Fruit fly (Drosophila melanogaster) whole organism, embryonic: Measurements from ENCODE around the gene miple2.

Experiments used
- Adf1 ChIP-seq: fragments of 200-800 bp; sonication (Bioruptor generic); IDR thresholded peaks from 2 replicates; pipeline ENCODE4 v1.3.6; 2022; ENCODE audit warnings: missing biosample characterization, missing genetic modification characterization
- B-H1 ChIP-seq: fragments of 200-800 bp; sonication (Bioruptor generic); IDR thresholded peaks from 3 replicates; pipeline ENCODE4 v1.3.6; 2022; ENCODE audit warnings: missing biosample characterization, missing genetic modification characterization
- Blimp-1 ChIP-seq: fragments of 200-800 bp; sonication (Bioruptor generic); optimal IDR thresholded peaks from 3 replicates; lab custom pipeline; 2018; ENCODE audit warnings: missing biosample characterization, missing genetic modification characterization, mild to moderate bottlenecking, moderate library complexity, missing genetic modification reagents
- CG1024 ChIP-seq: fragments of 200-800 bp; sonication (Bioruptor generic); IDR thresholded peaks from 2 replicates; pipeline ENCODE4 v1.3.6; 2022; ENCODE audit warnings: missing biosample characterization, missing genetic modification characterization
- CG10321 ChIP-seq: fragments of 200-800 bp; sonication (Bioruptor generic); IDR thresholded peaks from 2 replicates; pipeline ENCODE4 v1.3.6; 2022; ENCODE audit warnings: missing biosample characterization, missing genetic modification characterization
- CG10366 ChIP-seq: fragments of 200-800 bp; sonication (Bioruptor generic); IDR thresholded peaks from 2 replicates; pipeline ENCODE4 v1.3.6; 2022; ENCODE audit warnings: missing biosample characterization, missing genetic modification characterization
- CG11456 ChIP-seq: fragments of 200-800 bp; sonication (Bioruptor generic); IDR thresholded peaks from 3 replicates; pipeline ENCODE4 v1.3.6; 2022; ENCODE audit warnings: missing biosample characterization, missing genetic modification characterization
- CG15011 ChIP-seq: fragments of 200-800 bp; sonication (Bioruptor generic); optimal IDR thresholded peaks from 3 replicates; lab custom pipeline; 2018; ENCODE audit warnings: missing biosample characterization, mild to moderate bottlenecking, missing genetic modification characterization
- CG15269 ChIP-seq: fragments of 200-800 bp; sonication (Bioruptor generic); optimal IDR thresholded peaks from 2 replicates; lab custom pipeline; 2018; ENCODE audit warnings: missing biosample characterization, mild to moderate bottlenecking, missing genetic modification characterization, moderate library complexity
- CG15514 ChIP-seq: fragments of 200-800 bp; sonication (Bioruptor generic); optimal IDR thresholded peaks from 3 replicates; lab custom pipeline; 2017; ENCODE audit warnings: missing biosample characterization, missing genetic modification characterization, mild to moderate bottlenecking, moderate library complexity, missing genetic modification reagents
- CG17186 ChIP-seq: fragments of 200-800 bp; sonication (Bioruptor generic); optimal IDR thresholded peaks from 3 replicates; lab custom pipeline; 2017; ENCODE audit warnings: missing biosample characterization, missing genetic modification reagents, missing genetic modification characterization
- CG2875 ChIP-seq: fragments of 200-800 bp; sonication (Bioruptor generic); optimal IDR thresholded peaks from 2 replicates; lab custom pipeline; 2017; ENCODE audit warnings: missing biosample characterization, mild to moderate bottlenecking, missing genetic modification characterization, missing genetic modification reagents
- CG3847 ChIP-seq: fragments of 200-800 bp; sonication (Bioruptor generic); IDR thresholded peaks from 2 replicates; pipeline ENCODE4 v1.3.6; 2022; ENCODE audit warnings: missing biosample characterization, missing genetic modification characterization
- CG4730 ChIP-seq: fragments of 200-800 bp; sonication (Bioruptor generic); IDR thresholded peaks from 2 replicates; pipeline ENCODE4 v1.3.6; 2022; ENCODE audit warnings: missing biosample characterization, missing genetic modification characterization
- CG4820 ChIP-seq: fragments of 200-800 bp; sonication (Bioruptor generic); optimal IDR thresholded peaks from 3 replicates; lab custom pipeline; 2016; ENCODE audit warnings: missing biosample characterization, missing genetic modification characterization
- CG5953 ChIP-seq: fragments of 200-800 bp; sonication (Bioruptor generic); IDR thresholded peaks from 2 replicates; pipeline ENCODE4 v1.3.6; 2022; ENCODE audit warnings: missing biosample characterization, missing genetic modification characterization
- CG6175 ChIP-seq: fragments of 200-800 bp; sonication (Bioruptor generic); IDR thresholded peaks from 3 replicates; pipeline ENCODE4 v1.3.6; 2022; ENCODE audit warnings: missing biosample characterization, missing genetic modification characterization
- CG6689 ChIP-seq: fragments of 200-800 bp; sonication (Bioruptor generic); IDR thresholded peaks from 2 replicates; pipeline ENCODE4 v1.3.6; 2022; ENCODE audit warnings: missing biosample characterization, missing genetic modification characterization
- CG8290 ChIP-seq, 3 experiments: fragments of 200-800 bp; sonication (Bioruptor generic); optimal IDR thresholded peaks; 2 replicates each; lab custom pipeline; 2016 to 2019; ENCODE audit warnings: missing biosample characterization in 3 of 3, missing genetic modification characterization in 3 of 3, mild to moderate bottlenecking in 2 of 3, moderate library complexity in 1 of 3
- CG9932 ChIP-seq: fragments of 200-800 bp; sonication (Bioruptor generic); IDR thresholded peaks from 2 replicates; pipeline ENCODE4 v1.3.6; 2022; ENCODE audit warnings: missing biosample characterization, missing genetic modification characterization
- CHES-1-like ChIP-seq: fragments of 200-800 bp; sonication (Bioruptor generic); optimal IDR thresholded peaks from 2 replicates; lab custom pipeline; 2016; ENCODE audit warnings: missing biosample characterization, missing genetic modification characterization
- CkIIα-i1 ChIP-seq: fragments of 200-800 bp; sonication (Bioruptor generic); IDR thresholded peaks from 2 replicates; pipeline ENCODE4 v1.3.6; 2022; ENCODE audit warnings: missing biosample characterization, missing genetic modification characterization
- E2f1 ChIP-seq: fragments of 200-800 bp; sonication (Bioruptor generic); IDR thresholded peaks from 2 replicates; pipeline ENCODE4 v1.3.6; 2022; ENCODE audit warnings: missing biosample characterization, missing genetic modification characterization
- ERR ChIP-seq: fragments of 200-800 bp; sonication (Bioruptor generic); optimal IDR thresholded peaks from 2 replicates; lab custom pipeline; 2016; ENCODE audit warnings: missing biosample characterization, missing genetic modification characterization
- Eip74EF ChIP-seq, 2 experiments: fragments of 200-800 bp in 1 of 2; fragments of >200 bp in 1 of 2; sonication (Bioruptor generic) in 1 of 2; optimal IDR thresholded peaks; 2 replicates each; lab custom pipeline; 2017 to 2019; ENCODE audit warnings: missing biosample characterization in 2 of 2, missing genetic modification characterization in 2 of 2, mild to moderate bottlenecking in 1 of 2, moderate library complexity in 1 of 2
- Fer3 ChIP-seq: fragments of 200-800 bp; sonication (Bioruptor generic); optimal IDR thresholded peaks from 2 replicates; lab custom pipeline; 2018; ENCODE audit warnings: missing biosample characterization, mild to moderate bottlenecking, missing genetic modification characterization, moderate library complexity
- H2.0 ChIP-seq: fragments of 200-800 bp; sonication (Bioruptor generic); IDR thresholded peaks from 2 replicates; pipeline ENCODE4 v1.3.6; 2022; ENCODE audit warnings: missing biosample characterization, missing genetic modification characterization
- HLH54F ChIP-seq: fragments of 200-800 bp; sonication (Bioruptor generic); optimal IDR thresholded peaks from 3 replicates; lab custom pipeline; 2016; ENCODE audit warnings: missing biosample characterization, missing genetic modification characterization
- Lpt ChIP-seq: fragments of >200 bp; optimal IDR thresholded peaks from 2 replicates; lab custom pipeline; 2018; ENCODE audit warnings: missing biosample characterization, missing genetic modification characterization
- Ptx1 ChIP-seq: fragments of 200-800 bp; sonication (Bioruptor generic); IDR thresholded peaks from 2 replicates; pipeline ENCODE4 v1.3.6; 2022; ENCODE audit warnings: missing biosample characterization, missing genetic modification characterization
- Rfx ChIP-seq: fragments of 200-800 bp; sonication (Bioruptor generic); IDR thresholded peaks from 2 replicates; pipeline ENCODE4 v1.3.6; 2022; ENCODE audit warnings: missing biosample characterization, missing genetic modification characterization
- Sry-δ ChIP-seq: fragments of 200-800 bp; sonication (Bioruptor generic); optimal IDR thresholded peaks from 2 replicates; lab custom pipeline; 2016; ENCODE audit warnings: missing biosample characterization, missing genetic modification characterization
- Tbp ChIP-seq: fragments of >200 bp; optimal IDR thresholded peaks from 2 replicates; lab custom pipeline; 2018; ENCODE audit warnings: missing biosample characterization, missing genetic modification characterization
- cg ChIP-seq: fragments of 200-800 bp; sonication (Bioruptor generic); optimal IDR thresholded peaks from 3 replicates; lab custom pipeline; 2019; ENCODE audit warnings: missing biosample characterization, mild to moderate bottlenecking, missing genetic modification characterization, moderate library complexity
- chinmo ChIP-seq: fragments of 200-800 bp; sonication (Bioruptor generic); IDR thresholded peaks from 4 replicates; pipeline ENCODE4 v1.3.6; 2022; ENCODE audit warnings: missing biosample characterization, missing genetic modification characterization; ENCODE audit not compliant: partially characterized antibody
- corto ChIP-seq: fragments of 200-800 bp; sonication (Bioruptor generic); optimal IDR thresholded peaks from 2 replicates; lab custom pipeline; 2016; ENCODE audit warnings: missing biosample characterization, mild to moderate bottlenecking, missing genetic modification characterization, moderate library complexity
- ham ChIP-seq: fragments of 200-800 bp; sonication (Bioruptor generic); IDR thresholded peaks from 2 replicates; pipeline ENCODE4 v1.3.6; 2022; ENCODE audit warnings: missing biosample characterization, missing genetic modification characterization
- hkb ChIP-seq, 2 experiments: fragments of 200-800 bp in 1 of 2; fragments of >200 bp in 1 of 2; sonication (Bioruptor generic) in 1 of 2; IDR thresholded peaks in 1 of 2; optimal IDR thresholded peaks in 1 of 2; 2 replicates each; pipeline versions ENCODE4 v1.3.6 to Lab custom; 2017 to 2022; ENCODE audit warnings: missing biosample characterization in 1 of 2, missing genetic modification characterization in 1 of 2
- hth ChIP-seq: fragments of >200 bp; optimal IDR thresholded peaks from 2 replicates; lab custom pipeline; 2017; ENCODE audit warnings: inconsistent platforms
- kah ChIP-seq: fragments of 200-800 bp; sonication (Bioruptor generic); optimal IDR thresholded peaks from 2 replicates; lab custom pipeline; 2018; ENCODE audit warnings: missing biosample characterization, mild to moderate bottlenecking, missing genetic modification characterization
- ken ChIP-seq: fragments of 200-800 bp; sonication (Bioruptor generic); IDR thresholded peaks from 3 replicates; pipeline ENCODE4 v1.3.6; 2022; ENCODE audit warnings: missing biosample characterization, missing genetic modification characterization
- lab ChIP-seq: fragments of 200-800 bp; sonication (Bioruptor generic); optimal IDR thresholded peaks from 3 replicates; lab custom pipeline; 2017; ENCODE audit warnings: missing biosample characterization, missing genetic modification characterization, mild to moderate bottlenecking, moderate library complexity, missing genetic modification reagents
- mam ChIP-seq: fragments of 200-800 bp; sonication (Bioruptor generic); optimal IDR thresholded peaks from 3 replicates; lab custom pipeline; 2016; ENCODE audit warnings: missing biosample characterization, missing genetic modification characterization
- nerfin-1 ChIP-seq: fragments of 200-800 bp; sonication (Bioruptor generic); optimal IDR thresholded peaks from 3 replicates; lab custom pipeline; 2019; ENCODE audit warnings: missing biosample characterization, mild to moderate bottlenecking, missing genetic modification characterization, moderate library complexity
- nerfin-2 ChIP-seq: fragments of 200-800 bp; sonication (Bioruptor generic); IDR thresholded peaks from 2 replicates; pipeline ENCODE4 v1.3.6; 2022; ENCODE audit warnings: missing biosample characterization, missing genetic modification characterization; ENCODE audit not compliant: partially characterized antibody
- org-1 ChIP-seq: fragments of 200-800 bp; sonication (Bioruptor generic); optimal IDR thresholded peaks from 2 replicates; lab custom pipeline; 2017; ENCODE audit warnings: missing biosample characterization, missing genetic modification characterization
- otp ChIP-seq: fragments of 200-800 bp; sonication (Bioruptor generic); IDR thresholded peaks from 3 replicates; pipeline ENCODE4, ENCODE4 v1.3.6; 2022; ENCODE audit warnings: missing biosample characterization, missing genetic modification characterization
- salm ChIP-seq: fragments of 200-800 bp; sonication (Bioruptor generic); optimal IDR thresholded peaks from 2 replicates; lab custom pipeline; 2018; ENCODE audit warnings: missing biosample characterization, mild to moderate bottlenecking, missing genetic modification characterization
- stwl ChIP-seq: fragments of 200-800 bp; sonication (Bioruptor generic); optimal IDR thresholded peaks from 3 replicates; lab custom pipeline; 2018; ENCODE audit warnings: missing biosample characterization, mild to moderate bottlenecking, missing genetic modification characterization, moderate library complexity
- vvl ChIP-seq: fragments of 200-800 bp; sonication (Bioruptor generic); IDR thresholded peaks from 2 replicates; pipeline ENCODE4 v1.3.6; 2022; ENCODE audit warnings: missing biosample characterization, missing genetic modification characterization
- zfh2 ChIP-seq: fragments of 200-800 bp; sonication (Bioruptor generic); optimal IDR thresholded peaks from 2 replicates; lab custom pipeline; 2016; ENCODE audit warnings: missing biosample characterization, missing genetic modification characterization

miple2 gene

DNA sequence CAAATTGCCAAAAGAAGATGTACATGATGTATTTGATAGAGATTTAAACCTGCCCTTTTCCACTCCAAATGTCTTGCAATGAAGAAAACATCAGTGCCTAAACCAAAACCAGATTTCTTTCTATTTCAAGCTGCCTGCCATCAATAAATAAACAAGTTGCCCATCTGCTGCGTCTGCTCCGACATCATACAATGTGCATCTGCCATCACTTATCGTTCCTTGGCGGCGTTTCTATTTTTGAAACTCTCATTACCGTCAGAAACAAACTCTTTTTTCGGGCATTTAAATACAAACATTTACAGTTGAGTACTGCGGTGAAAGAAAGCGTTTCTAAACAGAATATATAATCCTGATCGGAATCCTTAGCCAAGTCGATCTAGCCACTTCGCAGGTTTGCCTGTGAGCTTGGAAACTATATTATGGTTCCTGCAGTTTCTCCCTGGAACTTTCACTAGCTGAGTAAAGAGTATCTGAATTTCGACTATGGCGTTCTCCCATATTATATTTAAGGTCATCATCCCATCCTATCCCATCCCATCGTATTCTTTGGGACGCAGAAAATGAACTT, 23.9 kb downstream of the miple2 start (continued):
- TF ChIP-seq cg (GFP tag; lab: Kevin White, UChicago) (no peak), ken (GFP tag; lab: Robert Waterston, UW) (no peak), vvl (peak; percentile 21; the same call in 1 of the 2 replicates), Sry-δ (GFP tag; lab: Kevin White, UChicago) (no peak), CG15514 (GFP tag; lab: Kevin White, UChicago) (no peak), Lpt (no peak), CG4730 (GFP tag; lab: Robert Waterston, UW) (no peak), CG15269 (tag; lab: Kevin White, UChicago) (no peak), CG17186 (GFP tag; lab: Kevin White, UChicago) (no peak), Blimp-1 (no peak), Tbp (GFP tag; lab: Kevin White, UChicago) (no peak), CG10366 (GFP tag; lab: Robert Waterston, UW) (no peak), CG9932 (GFP tag; lab: Robert Waterston, UW) (no peak), hth (lab: Kevin White, UChicago) (no peak), nerfin-1 (tag; lab: Kevin White, UChicago) (peak; percentile 13), CG11456 (no peak), Fer3 (tag; lab: Kevin White, UChicago) (no peak), CG8290 (GFP tag; optimal IDR thresholded peaks at IDR 0.05; lab: Kevin White, UChicago) (no peak), CG8290 (tag; optimal IDR thresholded peaks at IDR 0.05; lab: Kevin White, UChicago) (no peak), otp (no peak), stwl (tag; lab: Kevin White, UChicago) (no peak), ERR (GFP tag; lab: Kevin White, UChicago) (no peak), org-1 (no peak), Ptx1 (GFP tag; lab: Robert Waterston, UW) (no peak), salm (tag; lab: Kevin White, UChicago) (no peak), kah (peak; percentile 15), lab (GFP tag; lab: Kevin White, UChicago) (no peak), corto (GFP tag; lab: Kevin White, UChicago) (no peak), E2f1 (GFP tag; lab: Robert Waterston, UW) (no peak), Rfx (GFP tag; lab: Robert Waterston, UW) (no peak), nerfin-2 (GFP tag; lab: Robert Waterston, UW) (no peak), ham (no peak), B-H1 (no peak), CG15011 (GFP tag; lab: Kevin White, UChicago) (no peak), CG6175 (GFP tag; lab: Robert Waterston, UW) (no peak), CG5953 (GFP tag; lab: Robert Waterston, UW) (no peak), HLH54F (GFP tag; lab: Kevin White, UChicago) (no peak), CG1024 (GFP tag; lab: Robert Waterston, UW) (no peak), CG6689 (no peak), mam (GFP tag; lab: Kevin White, UChicago) (no peak), zfh2 (GFP tag; lab: Kevin White, UChicago) (no peak), Eip74EF (GFP tag; optimal IDR thresholded peaks at IDR 0.05; lab: Kevin White, UChicago) (no peak), CHES-1-like (GFP tag; lab: Kevin White, UChicago) (peak; percentile 8), CG10321 (GFP tag; lab: Robert Waterston, UW) (no peak), CG2875 (peak; percentile 31), Adf1 (GFP tag; lab: Robert Waterston, UW) (no peak), CkIIα-i1 (no peak), chinmo (GFP tag; lab: Robert Waterston, UW) (0 out of 4 replicates have a peak, but pooled peaks have one; percentile 63), CG3847 (GFP tag; lab: Robert Waterston, UW) (no peak), hkb (optimal IDR thresholded peaks at IDR 0.05; lab: Kevin White, UChicago) (no peak), hkb (GFP tag; IDR thresholded peaks at IDR 0.05; lab: Robert Waterston, UW) (no peak), CG4820 (GFP tag; lab: Kevin White, UChicago) (peak; percentile 27), H2.0 (GFP tag; lab: Robert Waterston, UW) (no peak)
